Fruit fly (Drosophila melanogaster) whole organism, wandering third instar larva: ENCODE results near the gene Mt2.
A peak's percentile ranks its signal among the peaks of the same experiment; 100 is the strongest.

Experiments
- Abd-B ChIP-seq: fragments of >200 bp; optimal IDR thresholded peaks from 2 replicates; lab custom pipeline; 2017; ENCODE audit warnings: missing biosample characterization, missing genetic modification characterization
- CG32264 ChIP-seq: fragments of 200-800 bp; sonication (Bioruptor generic); optimal IDR thresholded peaks from 2 replicates; lab custom pipeline; 2016; ENCODE audit warnings: missing biosample characterization, missing genetic modification characterization
- CG9705 ChIP-seq: fragments of 200-800 bp; sonication (Bioruptor generic); optimal IDR thresholded peaks from 2 replicates; lab custom pipeline; 2018; ENCODE audit warnings: missing biosample characterization, mild to moderate bottlenecking, missing genetic modification characterization
- CrebA ChIP-seq: fragments of 200-800 bp; sonication (Bioruptor generic); optimal IDR thresholded peaks from 2 replicates; lab custom pipeline; 2016; ENCODE audit warnings: missing biosample characterization, mild to moderate bottlenecking, missing genetic modification characterization, borderline replicate concordance
- Dif ChIP-seq: fragments of 200-275, 200-300 bp; sonication (Bioruptor generic); optimal IDR thresholded peaks from 2 replicates; lab custom pipeline; 2018; ENCODE audit warnings: missing biosample characterization, missing genetic modification characterization; ENCODE audit not compliant: partially characterized antibody
- GATAd ChIP-seq: sonication (Bioruptor generic); optimal IDR thresholded peaks from 2 replicates; lab custom pipeline; 2016; ENCODE audit warnings: missing biosample characterization, missing genetic modification characterization
- HLH106 ChIP-seq: fragments of 200-800 bp; optimal IDR thresholded peaks from 3 replicates; lab custom pipeline; 2019; ENCODE audit warnings: missing biosample characterization, mild to moderate bottlenecking, missing genetic modification characterization, moderate library complexity
- Hnf4 ChIP-seq: fragments of 200-800 bp; sonication (Bioruptor generic); optimal IDR thresholded peaks from 2 replicates; lab custom pipeline; 2016; ENCODE audit warnings: missing biosample characterization, mild to moderate bottlenecking, missing genetic modification characterization
- Hr83 ChIP-seq: fragments of 200-300 bp; sonication (Bioruptor generic); optimal IDR thresholded peaks from 2 replicates; lab custom pipeline; 2016; ENCODE audit warnings: missing biosample characterization, mild to moderate bottlenecking, missing genetic modification characterization, moderate library complexity; ENCODE audit not compliant: poor library complexity, severe bottlenecking
- Jra ChIP-seq: sonication (Bioruptor generic); optimal IDR thresholded peaks from 2 replicates; lab custom pipeline; 2016; ENCODE audit warnings: missing biosample characterization, missing genetic modification characterization
- Mio ChIP-seq: sonication (Bioruptor generic); optimal IDR thresholded peaks from 2 replicates; lab custom pipeline; 2016; ENCODE audit warnings: missing biosample characterization, missing genetic modification characterization
- Myc ChIP-seq: fragments of >200 bp; optimal IDR thresholded peaks from 2 replicates; lab custom pipeline; 2017
- N ChIP-seq: fragments of >200 bp; optimal IDR thresholded peaks from 2 replicates; lab custom pipeline; 2018; ENCODE audit warnings: missing biosample characterization, missing external identifiers, missing genetic modification characterization
- Rel ChIP-seq, 2 experiments: fragments of 200-800 bp; sonication (Bioruptor generic) in 1 of 2; optimal IDR thresholded peaks; 2 replicates in 1 of 2; 3 replicates in 1 of 2; lab custom pipeline; 2016 to 2019; ENCODE audit warnings: mild to moderate bottlenecking in 2 of 2, missing biosample characterization in 2 of 2, missing genetic modification characterization in 2 of 2, moderate library complexity in 1 of 2
- Sp1 ChIP-seq: fragments of 200-800 bp; sonication (Bioruptor generic); optimal IDR thresholded peaks from 3 replicates; lab custom pipeline; 2019; ENCODE audit warnings: missing biosample characterization, mild to moderate bottlenecking, missing genetic modification characterization, moderate library complexity
- Vsx2 ChIP-seq: fragments of 200-300, 225-300 bp; sonication (Bioruptor generic); optimal IDR thresholded peaks from 2 replicates; lab custom pipeline; 2018; ENCODE audit warnings: missing biosample characterization, missing genetic modification characterization; ENCODE audit not compliant: partially characterized antibody
- br ChIP-seq: fragments of 200-800 bp; sonication (Bioruptor generic); optimal IDR thresholded peaks from 2 replicates; lab custom pipeline; 2016; ENCODE audit warnings: missing biosample characterization, missing genetic modification characterization
- brk ChIP-seq: fragments of 200-800 bp; sonication (Bioruptor generic); optimal IDR thresholded peaks from 2 replicates; lab custom pipeline; 2016; ENCODE audit warnings: missing biosample characterization, mild to moderate bottlenecking, missing genetic modification characterization
- dl ChIP-seq, 2 experiments: fragments of 175-275, 200-275 bp in 1 of 2; fragments of 200-275 bp in 1 of 2; sonication (Bioruptor generic); optimal IDR thresholded peaks; lab custom pipeline; 2018; ENCODE audit warnings: mild to moderate bottlenecking in 2 of 2, missing biosample characterization in 2 of 2, missing genetic modification characterization in 2 of 2, moderate library complexity in 2 of 2; ENCODE audit not compliant: partially characterized antibody in 2 of 2, insufficient read depth in 1 of 2
- dmrt93B ChIP-seq: fragments of 200-800 bp; sonication (Bioruptor generic); optimal IDR thresholded peaks from 2 replicates; lab custom pipeline; 2018; ENCODE audit warnings: missing biosample characterization, mild to moderate bottlenecking, missing genetic modification characterization
- dsf ChIP-seq: sonication (Bioruptor generic); optimal IDR thresholded peaks from 2 replicates; lab custom pipeline; 2016; ENCODE audit warnings: missing biosample characterization, missing genetic modification characterization, borderline replicate concordance
- ey ChIP-seq: fragments of 200-800 bp; sonication (Bioruptor generic); optimal IDR thresholded peaks from 2 replicates; lab custom pipeline; 2016; ENCODE audit warnings: missing biosample characterization, missing genetic modification characterization
- foxo ChIP-seq, 2 experiments: fragments of 200-800 bp; sonication (Bioruptor generic); optimal IDR thresholded peaks; 2 replicates in 1 of 2; 3 replicates in 1 of 2; lab custom pipeline; 2016 to 2017; ENCODE audit warnings: missing biosample characterization in 2 of 2, missing genetic modification characterization in 2 of 2
- fru ChIP-seq: fragments of 200-800 bp; sonication (Bioruptor generic); optimal IDR thresholded peaks from 3 replicates; lab custom pipeline; 2016; ENCODE audit warnings: missing biosample characterization, mild to moderate bottlenecking, missing genetic modification characterization
- jim ChIP-seq: fragments of 175-275, 200-325 bp; sonication (Bioruptor generic); optimal IDR thresholded peaks from 2 replicates; lab custom pipeline; 2016; ENCODE audit warnings: missing biosample characterization, mild to moderate bottlenecking, missing genetic modification characterization
- lola ChIP-seq: fragments of >200 bp; optimal IDR thresholded peaks from 2 replicates; lab custom pipeline; 2017; ENCODE audit warnings: missing biosample characterization, missing genetic modification characterization
- pan ChIP-seq: fragments of >200 bp; optimal IDR thresholded peaks from 2 replicates; lab custom pipeline; 2017
- psq ChIP-seq: fragments of 200-800 bp; sonication (Bioruptor generic); optimal IDR thresholded peaks from 3 replicates; lab custom pipeline; 2017; ENCODE audit warnings: missing biosample characterization, mild to moderate bottlenecking, missing genetic modification characterization, moderate library complexity
- rgr ChIP-seq: fragments of 200-800 bp; sonication (Bioruptor generic); optimal IDR thresholded peaks from 3 replicates; lab custom pipeline; 2016; ENCODE audit warnings: missing biosample characterization, mild to moderate bottlenecking, missing genetic modification characterization
- sage ChIP-seq: fragments of 200-800 bp; sonication (Bioruptor generic); optimal IDR thresholded peaks from 2 replicates; lab custom pipeline; 2016; ENCODE audit warnings: missing biosample characterization, mild to moderate bottlenecking, missing genetic modification characterization
- sv ChIP-seq: fragments of 200-800 bp; sonication (Bioruptor generic); optimal IDR thresholded peaks from 3 replicates; lab custom pipeline; 2016; ENCODE audit warnings: missing biosample characterization, missing genetic modification characterization
- tai ChIP-seq: sonication (Bioruptor generic); optimal IDR thresholded peaks from 2 replicates; lab custom pipeline; 2016; ENCODE audit warnings: missing biosample characterization, missing genetic modification characterization
- usp ChIP-seq: fragments of >200 bp; optimal IDR thresholded peaks from 2 replicates; lab custom pipeline; 2017; ENCODE audit warnings: missing biosample characterization, missing genetic modification characterization
- woc ChIP-seq: sonication (Bioruptor generic); optimal IDR thresholded peaks from 2 replicates; lab custom pipeline; 2016; ENCODE audit warnings: missing biosample characterization, mild to moderate bottlenecking, missing genetic modification characterization

The Mt2 gene

DNA sequence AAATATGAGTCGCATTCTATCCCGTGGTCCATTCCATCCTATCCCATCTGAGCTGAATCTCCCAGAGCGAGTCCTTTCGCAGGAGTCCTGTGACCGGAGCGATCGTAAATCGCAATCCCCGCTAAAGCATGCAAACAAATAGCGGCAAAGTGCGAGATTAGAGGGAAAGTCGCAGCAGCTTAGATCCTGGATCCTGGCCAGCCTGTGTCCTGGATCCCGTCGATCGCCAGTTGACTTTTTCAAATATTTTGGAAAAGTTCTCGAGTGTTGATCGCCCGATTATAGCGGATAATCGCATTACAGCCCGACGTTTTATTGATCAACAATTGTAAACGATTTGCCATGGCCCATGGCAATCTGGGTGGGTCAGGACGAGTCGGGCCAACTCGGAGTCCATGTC lies 7.2 kb upstream of the Mt2 start:
- TF ChIP-seq Abd-B (no peak), Sp1 (GFP tag; lab: Kevin White, UChicago) (no peak), Dif (GFP tag; lab: Kevin White, UChicago) (no peak)

DNA sequence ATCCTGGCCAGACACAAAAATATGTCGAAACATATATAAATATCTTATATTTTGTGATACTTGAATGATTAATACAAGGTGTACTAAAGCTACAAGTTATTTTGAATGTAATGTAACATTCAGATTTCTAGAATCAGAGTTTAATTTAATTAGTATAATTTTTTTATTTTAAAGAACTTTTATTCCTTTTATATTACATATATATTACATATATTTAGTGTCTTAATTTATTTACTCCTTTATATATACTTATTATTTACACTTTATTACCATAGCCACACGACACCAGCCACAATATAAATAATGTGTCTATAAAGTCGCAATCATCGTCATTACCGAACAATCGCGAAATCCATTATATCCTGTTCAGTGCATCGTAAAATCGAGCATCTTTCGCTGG lies 4.8 kb upstream of the Mt2 start, which contains the start of gene Pex19:
TSS of gene Pex19 (plus strand) at position 301 of the 400 bp plus-strand sequence.
- TF ChIP-seq tai (GFP tag; lab: Kevin White, UChicago) (no peak), sage (GFP tag; lab: Kevin White, UChicago) (no peak), Rel (GFP tag; optimal IDR thresholded peaks at IDR 0.05; lab: Kevin White, UChicago) (no peak), Rel (tag; optimal IDR thresholded peaks at IDR 0.05; lab: Kevin White, UChicago) (no peak), Vsx2 (GFP tag; lab: Kevin White, UChicago) (no peak), CG9705 (GFP tag; lab: Kevin White, UChicago) (no peak), Jra (GFP tag; lab: Kevin White, UChicago) (no peak), dsf (GFP tag; lab: Kevin White, UChicago) (no peak), br (GFP tag; lab: Kevin White, UChicago) (no peak), fru (GFP tag; lab: Kevin White, UChicago) (no peak), HLH106 (tag; lab: Kevin White, UChicago) (no peak), foxo (GFP tag; optimal IDR thresholded peaks at IDR 0.05; lab: Kevin White, UChicago) (no peak), Abd-B (no peak), Hr83 (GFP tag; lab: Kevin White, UChicago) (no peak), lola (no peak)

DNA sequence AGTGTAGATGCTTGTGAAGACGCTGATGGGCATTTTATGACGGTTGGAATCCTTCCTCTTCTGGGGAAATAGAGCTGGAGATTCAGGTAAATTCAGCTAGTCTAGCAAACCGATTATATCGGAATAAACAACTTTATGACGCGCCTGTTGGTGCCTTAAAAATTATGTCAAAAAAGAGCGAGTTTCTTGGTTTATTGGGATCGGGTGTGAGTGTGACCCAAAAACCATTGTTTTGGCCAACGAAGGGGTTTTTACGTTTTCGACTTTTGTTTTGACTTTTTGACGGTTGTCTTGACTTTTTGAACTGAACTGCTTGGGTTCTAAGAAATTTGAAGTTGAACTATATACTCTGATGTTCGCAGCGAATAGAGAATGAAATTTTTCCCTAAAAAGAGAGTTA lies 4.3 kb upstream of the Mt2 start:
- TF ChIP-seq rgr (GFP tag; lab: Kevin White, UChicago): no peak

DNA sequence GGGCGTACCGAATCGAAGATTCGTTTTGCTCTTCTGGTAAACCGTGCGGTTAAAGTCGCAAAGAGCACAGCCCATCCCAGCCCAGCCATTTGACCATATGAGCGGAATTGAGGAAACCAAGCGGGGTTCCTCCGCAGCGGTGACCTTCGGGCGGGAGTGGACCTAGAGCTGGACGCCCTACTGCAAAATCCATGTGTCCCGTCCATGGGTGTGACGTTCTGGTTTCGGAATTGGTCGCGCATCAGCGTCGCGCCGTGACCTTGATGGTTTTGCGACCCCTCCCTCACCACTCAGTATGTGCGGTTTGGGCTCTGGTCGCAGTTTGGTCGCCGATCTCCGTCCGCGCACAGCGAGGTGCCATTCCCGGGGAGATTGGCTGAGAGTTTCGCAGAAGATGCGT lies 3.6 kb upstream of the Mt2 start:
- TF ChIP-seq ey (GFP tag; lab: Kevin White, UChicago) (no peak), brk (no peak), CrebA (GFP tag; lab: Kevin White, UChicago) (no peak), Mio (GFP tag; lab: Kevin White, UChicago) (no peak), foxo (GFP tag; optimal IDR thresholded peaks at IDR 0.05; lab: Kevin White, UChicago) (no peak), woc (GFP tag; lab: Kevin White, UChicago) (no peak), CG32264 (GFP tag; lab: Kevin White, UChicago) (no peak), usp (GFP tag; lab: Kevin White, UChicago) (no peak), N (GFP tag; lab: Kevin White, UChicago) (no peak), Abd-B (no peak), GATAd (GFP tag; lab: Kevin White, UChicago) (no peak)

DNA sequence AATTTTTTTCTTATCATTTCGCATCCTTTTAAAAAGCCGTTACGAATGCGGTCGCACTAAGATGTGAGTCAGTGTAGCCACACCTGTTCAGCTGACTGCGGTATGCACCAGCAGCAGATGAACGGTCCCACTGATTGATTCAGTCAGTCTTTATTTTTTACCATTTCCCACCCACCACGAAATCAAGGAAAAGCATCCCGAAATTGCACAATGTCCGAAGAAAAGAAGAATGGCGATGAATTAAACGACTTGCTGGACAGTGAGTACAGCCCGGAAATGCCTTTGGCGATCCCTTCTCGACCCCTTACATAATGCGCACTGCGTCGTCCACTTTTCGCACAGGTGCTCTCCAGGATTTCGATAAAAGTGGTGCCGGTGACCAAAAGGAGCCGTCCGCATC lies 2.7 kb upstream of the Mt2 start:
- peak; percentile 66 for TF ChIP-seq GATAd (GFP tag; lab: Kevin White, UChicago)
- TF ChIP-seq Hnf4 (GFP tag; lab: Kevin White, UChicago): no peak
- no peak for TF ChIP-seq Rel (GFP tag; optimal IDR thresholded peaks at IDR 0.05; lab: Kevin White, UChicago)
- TF ChIP-seq Rel (tag; optimal IDR thresholded peaks at IDR 0.05; lab: Kevin White, UChicago): no peak
- no peak for TF ChIP-seq HLH106 (tag; lab: Kevin White, UChicago)
- peak; percentile 25 for TF ChIP-seq Dif (GFP tag; lab: Kevin White, UChicago)
- no peak for TF ChIP-seq Jra (GFP tag; lab: Kevin White, UChicago)
- TF ChIP-seq pan: no peak
- TF ChIP-seq, all 38 proteins: peak for 2

DNA sequence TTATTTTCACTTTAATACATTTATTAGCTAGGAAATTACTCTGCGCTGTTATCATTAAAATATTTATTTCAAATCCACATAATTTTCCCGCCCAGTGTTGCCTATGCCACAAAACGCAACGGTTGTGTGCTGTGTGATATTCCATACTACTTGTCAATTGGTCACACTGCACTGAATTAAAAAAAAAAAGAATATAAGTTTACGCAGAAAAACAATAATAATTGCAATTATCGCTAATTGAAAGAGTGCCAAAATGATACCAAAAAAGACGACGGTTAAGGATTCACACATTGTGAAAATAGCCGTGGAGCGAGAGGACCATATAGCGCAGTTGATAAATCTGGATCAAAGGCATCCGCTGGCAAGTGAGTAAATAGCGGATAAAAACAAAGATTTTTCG lies 1.4 kb downstream of the Mt2 start, which contains the start of gene Ced-12:
TSS of gene Ced-12 (plus strand) at position 141 of the 400 bp plus-strand sequence.
- TF ChIP-seq foxo (GFP tag; optimal IDR thresholded peaks at IDR 0.05; lab: Kevin White, UChicago): no peak
- no peak for TF ChIP-seq brk
- no peak for TF ChIP-seq Myc (lab: Kevin White, UChicago)
- no peak for TF ChIP-seq rgr (GFP tag; lab: Kevin White, UChicago)
- TF ChIP-seq psq (GFP tag; lab: Kevin White, UChicago): no peak
- TF ChIP-seq Rel (GFP tag; optimal IDR thresholded peaks at IDR 0.05; lab: Kevin White, UChicago): no peak
- TF ChIP-seq Rel (tag; optimal IDR thresholded peaks at IDR 0.05; lab: Kevin White, UChicago): no peak
- no peak for TF ChIP-seq Hnf4 (GFP tag; lab: Kevin White, UChicago)
- TF ChIP-seq sv (GFP tag; lab: Kevin White, UChicago): no peak
- no peak for TF ChIP-seq dmrt93B
- TF ChIP-seq tai (GFP tag; lab: Kevin White, UChicago): no peak
- TF ChIP-seq Dif (GFP tag; lab: Kevin White, UChicago): no peak
- no peak for TF ChIP-seq Jra (GFP tag; lab: Kevin White, UChicago)
- TF ChIP-seq jim (GFP tag; lab: Kevin White, UChicago): no peak
- TF ChIP-seq HLH106 (tag; lab: Kevin White, UChicago): no peak
- TF ChIP-seq dl (GFP tag; optimal IDR thresholded peaks at IDR 0.05; lab: Kevin White, UChicago; ENCODE audit: insufficient read depth in 1 of 2, partially characterized antibody in 2 of 2): no peak
